Fruit fly (Drosophila melanogaster) whole organism, embryonic: Measurements from ENCODE around the gene CG12379.

Experiments
- Asciz ChIP-seq: fragments of 200-800 bp; sonication (Bioruptor generic); optimal IDR thresholded peaks from 2 replicates; lab custom pipeline; 2017; ENCODE audit warnings: missing biosample characterization, mild to moderate bottlenecking, missing genetic modification characterization, missing genetic modification reagents
- Atf6 ChIP-seq: fragments of 200-800 bp; sonication (Bioruptor generic); IDR thresholded peaks from 2 replicates; pipeline ENCODE4 v1.3.6; 2022; ENCODE audit warnings: missing biosample characterization, missing genetic modification characterization
- Bdp1 ChIP-seq: fragments of 200-800 bp; sonication (Bioruptor generic); optimal IDR thresholded peaks from 3 replicates; lab custom pipeline; 2016; ENCODE audit warnings: missing biosample characterization, missing genetic modification characterization
- CG10147 ChIP-seq: fragments of 200-800 bp; sonication (Bioruptor generic); optimal IDR thresholded peaks from 2 replicates; lab custom pipeline; 2019; ENCODE audit warnings: missing biosample characterization, mild to moderate bottlenecking, missing genetic modification characterization, moderate library complexity
- CG10979 ChIP-seq: fragments of 200-800 bp; sonication (Bioruptor generic); optimal IDR thresholded peaks from 2 replicates; lab custom pipeline; 2018; ENCODE audit warnings: missing biosample characterization, mild to moderate bottlenecking, missing genetic modification characterization, moderate library complexity
- CG11723 ChIP-seq: fragments of 200-800 bp; sonication (Bioruptor generic); optimal IDR thresholded peaks from 2 replicates; lab custom pipeline; 2017; ENCODE audit warnings: missing biosample characterization, mild to moderate bottlenecking, missing genetic modification characterization
- CG12659 ChIP-seq: fragments of 200-800 bp; sonication (Bioruptor generic); optimal IDR thresholded peaks from 3 replicates; lab custom pipeline; 2017; ENCODE audit warnings: mild to moderate bottlenecking, missing biosample characterization, missing genetic modification reagents, missing genetic modification characterization
- CG12942 ChIP-seq: fragments of 200-800 bp; sonication (Bioruptor generic); optimal IDR thresholded peaks from 3 replicates; lab custom pipeline; 2016; ENCODE audit warnings: missing biosample characterization, missing genetic modification characterization
- CG13287 ChIP-seq: fragments of 200-800 bp; sonication (Bioruptor generic); IDR thresholded peaks from 2 replicates; pipeline ENCODE4 v1.3.6; 2022; ENCODE audit warnings: missing biosample characterization, missing genetic modification characterization; ENCODE audit not compliant: partially characterized antibody
- CG13775 ChIP-seq: fragments of 200-800 bp; sonication (Bioruptor generic); optimal IDR thresholded peaks from 3 replicates; lab custom pipeline; 2017; ENCODE audit warnings: missing biosample characterization, mild to moderate bottlenecking, missing genetic modification characterization
- CG15514 ChIP-seq: fragments of 200-800 bp; sonication (Bioruptor generic); optimal IDR thresholded peaks from 3 replicates; lab custom pipeline; 2017; ENCODE audit warnings: missing biosample characterization, missing genetic modification characterization, mild to moderate bottlenecking, moderate library complexity, missing genetic modification reagents
- CG17328 ChIP-seq: fragments of 200-800 bp; sonication (Bioruptor generic); IDR thresholded peaks from 2 replicates; pipeline ENCODE4 v1.3.6; 2022; ENCODE audit warnings: missing biosample characterization, missing genetic modification characterization
- CG18262 ChIP-seq: fragments of 200-800 bp; optimal IDR thresholded peaks from 3 replicates; lab custom pipeline; 2019; ENCODE audit warnings: missing biosample characterization, mild to moderate bottlenecking, missing genetic modification characterization, moderate library complexity
- CG18619 ChIP-seq: fragments of 200-800 bp; sonication (Bioruptor generic); optimal IDR thresholded peaks from 3 replicates; lab custom pipeline; 2017; ENCODE audit warnings: missing biosample characterization, mild to moderate bottlenecking, missing genetic modification characterization
- CG2875 ChIP-seq: fragments of 200-800 bp; sonication (Bioruptor generic); optimal IDR thresholded peaks from 2 replicates; lab custom pipeline; 2017; ENCODE audit warnings: missing biosample characterization, mild to moderate bottlenecking, missing genetic modification characterization, missing genetic modification reagents
- CG3065 ChIP-seq: fragments of 200-800 bp; sonication (Bioruptor generic); optimal IDR thresholded peaks from 2 replicates; lab custom pipeline; 2016; ENCODE audit warnings: missing biosample characterization, missing genetic modification characterization
- CG31441 ChIP-seq: fragments of 200-800 bp; sonication (Bioruptor generic); IDR thresholded peaks from 2 replicates; pipeline ENCODE4 v1.3.6; 2022; ENCODE audit warnings: missing biosample characterization, missing genetic modification characterization
- CG3726 ChIP-seq: fragments of 200-800 bp; sonication (Bioruptor generic); IDR thresholded peaks from 3 replicates; pipeline ENCODE4, ENCODE4 v1.3.6; 2022; ENCODE audit warnings: missing biosample characterization, missing genetic modification characterization
- CG4707 ChIP-seq: fragments of 200-800 bp; sonication (Bioruptor generic); optimal IDR thresholded peaks from 2 replicates; lab custom pipeline; 2018; ENCODE audit warnings: missing biosample characterization, mild to moderate bottlenecking, missing genetic modification characterization, moderate library complexity
- CG6254 ChIP-seq: fragments of 200-800 bp; sonication (Bioruptor generic); optimal IDR thresholded peaks from 3 replicates; lab custom pipeline; 2017; ENCODE audit warnings: mild to moderate bottlenecking, missing biosample characterization, missing genetic modification reagents, missing genetic modification characterization
- CG6272 ChIP-seq: fragments of 200-800 bp; sonication (Bioruptor generic); IDR thresholded peaks from 2 replicates; pipeline ENCODE4 v1.3.6; 2022; ENCODE audit warnings: missing biosample characterization, missing genetic modification characterization
- CG6854 ChIP-seq: fragments of 200-800 bp; sonication (Bioruptor generic); optimal IDR thresholded peaks from 3 replicates; lab custom pipeline; 2017; ENCODE audit warnings: missing biosample characterization, mild to moderate bottlenecking, missing genetic modification characterization
- CG7745 ChIP-seq: fragments of 200-800 bp; sonication (Bioruptor generic); optimal IDR thresholded peaks from 2 replicates; lab custom pipeline; 2018; ENCODE audit warnings: missing biosample characterization, mild to moderate bottlenecking, missing genetic modification characterization, moderate library complexity
- D ChIP-seq, 2 experiments: fragments of 200-800 bp in 1 of 2; fragments of >200 bp in 1 of 2; sonication (Bioruptor generic) in 1 of 2; optimal IDR thresholded peaks; 2 replicates in 1 of 2; 3 replicates in 1 of 2; lab custom pipeline; 2017; ENCODE audit warnings: mild to moderate bottlenecking in 1 of 2, missing biosample characterization in 1 of 2, missing genetic modification characterization in 1 of 2, missing genetic modification reagents in 1 of 2
- D19A ChIP-seq: fragments of 200-800 bp; optimal IDR thresholded peaks from 3 replicates; lab custom pipeline; 2019; ENCODE audit warnings: missing biosample characterization, mild to moderate bottlenecking, missing genetic modification characterization, moderate library complexity
- Dip3 ChIP-seq: fragments of 200-800 bp; sonication (Bioruptor generic); optimal IDR thresholded peaks from 3 replicates; lab custom pipeline; 2016; ENCODE audit warnings: missing biosample characterization, missing genetic modification characterization
- Doc3 ChIP-seq: fragments of 200-800 bp; sonication (Bioruptor generic); IDR thresholded peaks from 3 replicates; pipeline ENCODE4 v1.3.6; 2022; ENCODE audit warnings: missing biosample characterization, missing genetic modification characterization; ENCODE audit not compliant: partially characterized antibody
- Drgx ChIP-seq: fragments of 200-800 bp; sonication (Bioruptor generic); IDR thresholded peaks from 2 replicates; pipeline ENCODE4 v1.3.6; 2022; ENCODE audit warnings: missing biosample characterization, missing genetic modification characterization
- Fer1 ChIP-seq: fragments of 200-800 bp; sonication (Bioruptor generic); optimal IDR thresholded peaks from 2 replicates; lab custom pipeline; 2017; ENCODE audit warnings: missing biosample characterization, mild to moderate bottlenecking, missing genetic modification characterization
- NFAT ChIP-seq: fragments of 200-800 bp; sonication (Bioruptor generic); IDR thresholded peaks from 2 replicates; pipeline ENCODE4 v1.3.6; 2022; ENCODE audit warnings: missing biosample characterization, missing genetic modification characterization
- Ssrp ChIP-seq: fragments of 200-800 bp; sonication (Bioruptor generic); optimal IDR thresholded peaks from 2 replicates; lab custom pipeline; 2018; ENCODE audit warnings: missing biosample characterization, mild to moderate bottlenecking, missing genetic modification characterization, moderate library complexity
- Taf1 ChIP-seq: fragments of 200-800 bp; sonication (Bioruptor generic); IDR thresholded peaks from 2 replicates; pipeline ENCODE4 v1.3.6; 2022; ENCODE audit warnings: missing biosample characterization, missing genetic modification characterization
- Trl ChIP-seq, 3 experiments: fragments of >200 bp in 2 of 3; fragments of 200-800 bp in 1 of 3; sonication (Bioruptor generic) in 1 of 3; optimal IDR thresholded peaks; 2 replicates in 1 of 3; 3 replicates in 2 of 3; lab custom pipeline; 2016 to 2017; ENCODE audit warnings: missing biosample characterization in 1 of 3, missing genetic modification characterization in 1 of 3
- chinmo ChIP-seq: fragments of 200-800 bp; sonication (Bioruptor generic); IDR thresholded peaks from 4 replicates; pipeline ENCODE4 v1.3.6; 2022; ENCODE audit warnings: missing biosample characterization, missing genetic modification characterization; ENCODE audit not compliant: partially characterized antibody
- chm ChIP-seq: fragments of 200-800 bp; sonication (Bioruptor generic); IDR thresholded peaks from 2 replicates; pipeline ENCODE4 v1.3.6; 2022; ENCODE audit warnings: missing biosample characterization, missing genetic modification characterization
- danr ChIP-seq: fragments of 200-800 bp; sonication (Bioruptor generic); IDR thresholded peaks from 2 replicates; pipeline ENCODE4 v1.3.6; 2022; ENCODE audit warnings: missing biosample characterization, missing genetic modification characterization
- dm ChIP-seq: fragments of 200-800 bp; sonication (Bioruptor generic); optimal IDR thresholded peaks from 3 replicates; lab custom pipeline; 2016; ENCODE audit warnings: missing biosample characterization, missing genetic modification characterization
- dysf ChIP-seq: fragments of 200-800 bp; sonication (Bioruptor generic); IDR thresholded peaks from 3 replicates; pipeline ENCODE4 v1.3.6; 2022; ENCODE audit warnings: missing biosample characterization, missing genetic modification characterization
- ftz-f1 ChIP-seq: fragments of 200-800 bp; sonication (Bioruptor generic); optimal IDR thresholded peaks from 2 replicates; lab custom pipeline; 2016; ENCODE audit warnings: missing biosample characterization, missing genetic modification characterization
- gem ChIP-seq: fragments of 200-800 bp; sonication (Bioruptor generic); optimal IDR thresholded peaks from 2 replicates; lab custom pipeline; 2019; ENCODE audit warnings: missing biosample characterization, mild to moderate bottlenecking, missing genetic modification characterization, moderate library complexity
- gsb ChIP-seq: fragments of 200-800 bp; sonication (Bioruptor generic); IDR thresholded peaks from 2 replicates; pipeline ENCODE4 v1.3.6; 2022; ENCODE audit warnings: missing biosample characterization, missing genetic modification characterization
- ham ChIP-seq: fragments of 200-800 bp; sonication (Bioruptor generic); IDR thresholded peaks from 2 replicates; pipeline ENCODE4 v1.3.6; 2022; ENCODE audit warnings: missing biosample characterization, missing genetic modification characterization
- hth ChIP-seq: fragments of >200 bp; optimal IDR thresholded peaks from 2 replicates; lab custom pipeline; 2017; ENCODE audit warnings: inconsistent platforms
- inv ChIP-seq: fragments of 200-800 bp; sonication (Bioruptor generic); IDR thresholded peaks from 2 replicates; pipeline ENCODE4 v1.3.6; 2022; ENCODE audit warnings: missing biosample characterization, missing genetic modification characterization; ENCODE audit not compliant: partially characterized antibody
- ken ChIP-seq: fragments of 200-800 bp; sonication (Bioruptor generic); IDR thresholded peaks from 3 replicates; pipeline ENCODE4 v1.3.6; 2022; ENCODE audit warnings: missing biosample characterization, missing genetic modification characterization
- lilli ChIP-seq: fragments of 200-800 bp; sonication (Bioruptor generic); optimal IDR thresholded peaks from 3 replicates; lab custom pipeline; 2016; ENCODE audit warnings: missing biosample characterization, missing genetic modification characterization
- slou ChIP-seq: fragments of 200-800 bp; sonication (Bioruptor generic); optimal IDR thresholded peaks from 3 replicates; lab custom pipeline; 2016; ENCODE audit warnings: missing biosample characterization, missing genetic modification characterization
- toy ChIP-seq: fragments of 200-800 bp; sonication (Bioruptor generic); IDR thresholded peaks from 2 replicates; pipeline ENCODE4 v1.3.6; 2022; ENCODE audit warnings: missing biosample characterization, missing genetic modification characterization
- zen ChIP-seq: fragments of 200-800 bp; sonication (Bioruptor generic); optimal IDR thresholded peaks from 3 replicates; lab custom pipeline; 2018; ENCODE audit warnings: missing biosample characterization, mild to moderate bottlenecking, missing genetic modification characterization, moderate library complexity

The CG12379 gene

DNA sequence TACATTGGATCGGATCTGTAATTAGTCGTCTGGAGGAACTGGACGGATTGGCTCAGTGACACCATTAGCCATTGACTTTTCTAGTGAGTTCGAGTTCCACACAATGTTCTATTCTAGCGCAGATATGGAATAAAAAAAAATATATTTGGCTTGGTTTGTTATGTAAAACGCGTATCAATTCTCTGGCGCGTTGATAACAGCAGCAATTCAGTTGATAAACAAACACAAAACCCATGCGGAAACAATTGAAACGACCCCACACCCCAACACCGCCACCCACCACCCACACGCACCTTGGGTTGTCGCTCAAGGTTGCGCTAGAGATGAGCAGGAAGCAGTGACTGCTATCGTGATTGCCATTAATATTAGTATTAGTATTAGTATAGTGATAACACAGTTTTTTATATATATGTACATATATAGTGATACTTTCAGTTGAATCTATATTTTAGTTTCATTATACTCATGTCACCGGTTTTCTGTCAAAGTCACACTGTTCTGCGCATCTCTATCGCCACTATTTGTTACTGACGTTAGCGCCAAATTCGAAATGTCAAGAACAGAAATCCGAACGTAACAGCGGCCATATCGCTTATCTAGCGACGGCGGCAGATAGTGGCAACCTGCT, 36.1 kb downstream of the CG12379 start:
- peak; percentile 96 for TF ChIP-seq dysf (GFP tag; lab: Robert Waterston, UW)
- peak; percentile 88 for TF ChIP-seq ham (GFP tag; lab: Robert Waterston, UW)
- TF ChIP-seq CG10147 (GFP tag; lab: Kevin White, UChicago), result peak; percentile 92
- 0 out of 2 replicates have a peak, but pooled peaks have one; percentile 16 for TF ChIP-seq inv
- peak; percentile 92 for TF ChIP-seq NFAT (GFP tag; lab: Robert Waterston, UW)
- peak; percentile 94 for TF ChIP-seq ken (GFP tag; lab: Robert Waterston, UW)
- no peak for TF ChIP-seq CG4707 (GFP tag; lab: Kevin White, UChicago)
- peak; percentile 84 for TF ChIP-seq danr (GFP tag; lab: Robert Waterston, UW)
- TF ChIP-seq hth, result no peak
- peak; percentile 99 for TF ChIP-seq ftz-f1
- peak; percentile 90 for TF ChIP-seq CG6854
- TF ChIP-seq dm (GFP tag; lab: Kevin White, UChicago), result no peak
- TF ChIP-seq CG12659 (GFP tag; lab: Kevin White, UChicago), result peak; percentile 92
- no peak for TF ChIP-seq CG7745
- no peak for TF ChIP-seq Asciz (GFP tag; lab: Kevin White, UChicago)
- no peak for TF ChIP-seq D (optimal IDR thresholded peaks at IDR 0.05; lab: Kevin White, UChicago)
- peak; percentile 88 for TF ChIP-seq D (GFP tag; optimal IDR thresholded peaks at IDR 0.05; lab: Kevin White, UChicago)
- peak; percentile 10 for TF ChIP-seq CG3065 (GFP tag; lab: Kevin White, UChicago)
- peak; percentile 90 for TF ChIP-seq CG13775
- TF ChIP-seq CG10979 (tag; lab: Kevin White, UChicago), result peak; percentile 89
- TF ChIP-seq CG6254 (GFP tag; lab: Kevin White, UChicago), result peak; percentile 81
- TF ChIP-seq Taf1, result peak; percentile 92
- TF ChIP-seq zen (tag; lab: Kevin White, UChicago), result peak; percentile 90
- TF ChIP-seq CG11723 (GFP tag; lab: Kevin White, UChicago), result peak; percentile 81
- peak; percentile 89 for TF ChIP-seq CG6272 (GFP tag; lab: Robert Waterston, UW)
- peak; percentile 97 for TF ChIP-seq CG31441 (GFP tag; lab: Robert Waterston, UW)
- TF ChIP-seq chm (GFP tag; lab: Robert Waterston, UW), result peak; percentile 92
- TF ChIP-seq Atf6, result peak; percentile 96
- TF ChIP-seq Doc3 (GFP tag; lab: Robert Waterston, UW), result no peak
- peak; percentile 72 for TF ChIP-seq Dip3 (GFP tag; lab: Kevin White, UChicago)
- TF ChIP-seq CG18619 (GFP tag; lab: Kevin White, UChicago), result peak; percentile 87
- peak; percentile 77 for TF ChIP-seq CG2875
- peak; percentile 96 for TF ChIP-seq Fer1 (GFP tag; lab: Kevin White, UChicago)
- peak; percentile 87 for TF ChIP-seq CG18262 (tag; lab: Kevin White, UChicago)
- TF ChIP-seq Drgx (GFP tag; lab: Robert Waterston, UW), result peak; percentile 93
- TF ChIP-seq Trl (optimal IDR thresholded peaks at IDR 0.05; lab: Kevin White, UChicago), result no peak
- peak; percentile 58 for TF ChIP-seq Trl (GFP tag; optimal IDR thresholded peaks at IDR 0.05; lab: Kevin White, UChicago)
- TF ChIP-seq gem (tag; lab: Kevin White, UChicago), result peak; percentile 96
- TF ChIP-seq chinmo (GFP tag; lab: Robert Waterston, UW), result 0 out of 4 replicates have a peak, but pooled peaks have one; percentile 39
- peak; percentile 86 for TF ChIP-seq lilli (GFP tag; lab: Kevin White, UChicago)
- TF ChIP-seq CG13287, result peak; percentile 59
- peak; percentile 83 for TF ChIP-seq Ssrp
- peak; percentile 88 for TF ChIP-seq CG17328
- TF ChIP-seq Bdp1 (GFP tag; lab: Kevin White, UChicago), result peak; percentile 57
- TF ChIP-seq CG12942 (GFP tag; lab: Kevin White, UChicago), result peak; percentile 85
- TF ChIP-seq D19A (tag; lab: Kevin White, UChicago), result peak; percentile 82
- peak; percentile 86 for TF ChIP-seq CG3726
- TF ChIP-seq CG15514 (GFP tag; lab: Kevin White, UChicago), result peak; percentile 94
- peak; percentile 90 for TF ChIP-seq gsb
- TF ChIP-seq slou (GFP tag; lab: Kevin White, UChicago), result peak; percentile 88
- peak; percentile 77 for TF ChIP-seq toy (GFP tag; lab: Robert Waterston, UW)
